Fruit fly (Drosophila melanogaster): Measurements from ENCODE around the gene CG13293.

dm6 chr3L:6105435-6105834 is 22.8 kb downstream of the CG13293 start:
- TF ChIP-seq CG8478 (optimal IDR thresholded peaks at IDR 0.05) (no peak), CTCF (optimal IDR thresholded peaks at IDR 0.05) (no peak)

Measured in S2 (cell line).